Fruit fly (Drosophila melanogaster) whole organism, wandering third instar larva: ENCODE data around the gene COX8.

ENCODE experiments used
- Abd-B ChIP-seq: fragments of >200 bp; optimal IDR thresholded peaks from 2 replicates; lab custom pipeline; 2017; ENCODE audit warnings: missing biosample characterization, missing genetic modification characterization
- CG9705 ChIP-seq: fragments of 200-800 bp; sonication (Bioruptor generic); optimal IDR thresholded peaks from 2 replicates; lab custom pipeline; 2018; ENCODE audit warnings: missing biosample characterization, mild to moderate bottlenecking, missing genetic modification characterization
- Dfd ChIP-seq: fragments of >200 bp; optimal IDR thresholded peaks from 2 replicates; lab custom pipeline; 2017; ENCODE audit warnings: missing biosample characterization, missing genetic modification characterization
- GATAd ChIP-seq: sonication (Bioruptor generic); optimal IDR thresholded peaks from 2 replicates; lab custom pipeline; 2016; ENCODE audit warnings: missing biosample characterization, missing genetic modification characterization
- Hr83 ChIP-seq: fragments of 200-300 bp; sonication (Bioruptor generic); optimal IDR thresholded peaks from 2 replicates; lab custom pipeline; 2016; ENCODE audit warnings: missing biosample characterization, mild to moderate bottlenecking, missing genetic modification characterization, moderate library complexity; ENCODE audit not compliant: poor library complexity, severe bottlenecking
- OdsH ChIP-seq: fragments of 200-800 bp; sonication (Bioruptor generic); optimal IDR thresholded peaks from 2 replicates; lab custom pipeline; 2016; ENCODE audit warnings: missing biosample characterization, mild to moderate bottlenecking, missing genetic modification characterization
- br ChIP-seq: fragments of 200-800 bp; sonication (Bioruptor generic); optimal IDR thresholded peaks from 2 replicates; lab custom pipeline; 2016; ENCODE audit warnings: missing biosample characterization, missing genetic modification characterization
- h ChIP-seq: fragments of 200-800 bp; sonication (Bioruptor generic); optimal IDR thresholded peaks from 3 replicates; lab custom pipeline; 2016; ENCODE audit warnings: missing biosample characterization, mild to moderate bottlenecking, missing genetic modification characterization
- pan ChIP-seq: fragments of >200 bp; optimal IDR thresholded peaks from 2 replicates; lab custom pipeline; 2017
- usp ChIP-seq: fragments of >200 bp; optimal IDR thresholded peaks from 2 replicates; lab custom pipeline; 2017; ENCODE audit warnings: missing biosample characterization, missing genetic modification characterization

- TF ChIP-seq OdsH, result no peak
- TF ChIP-seq pan, result no peak
- TF ChIP-seq h (GFP tag; lab: Kevin White, UChicago), result no peak
- TF ChIP-seq Hr83 (GFP tag; lab: Kevin White, UChicago), result no peak
- TF ChIP-seq br (GFP tag; lab: Kevin White, UChicago), result no peak
- TF ChIP-seq CG9705, result no peak
- TF ChIP-seq usp (GFP tag; lab: Kevin White, UChicago), result no peak
- no peak for TF ChIP-seq GATAd (GFP tag; lab: Kevin White, UChicago)
- TF ChIP-seq Abd-B, result no peak
- TF ChIP-seq Dfd (GFP tag; lab: Kevin White, UChicago), result no peak
Observed at dm6 chr3L:21562081-21562480, 22.8 kb upstream of the COX8 start, which contains the start of gene CapaR.
